Fruit fly (Drosophila melanogaster): ENCODE results near the gene CG6333.

Gene CG6333

DNA sequence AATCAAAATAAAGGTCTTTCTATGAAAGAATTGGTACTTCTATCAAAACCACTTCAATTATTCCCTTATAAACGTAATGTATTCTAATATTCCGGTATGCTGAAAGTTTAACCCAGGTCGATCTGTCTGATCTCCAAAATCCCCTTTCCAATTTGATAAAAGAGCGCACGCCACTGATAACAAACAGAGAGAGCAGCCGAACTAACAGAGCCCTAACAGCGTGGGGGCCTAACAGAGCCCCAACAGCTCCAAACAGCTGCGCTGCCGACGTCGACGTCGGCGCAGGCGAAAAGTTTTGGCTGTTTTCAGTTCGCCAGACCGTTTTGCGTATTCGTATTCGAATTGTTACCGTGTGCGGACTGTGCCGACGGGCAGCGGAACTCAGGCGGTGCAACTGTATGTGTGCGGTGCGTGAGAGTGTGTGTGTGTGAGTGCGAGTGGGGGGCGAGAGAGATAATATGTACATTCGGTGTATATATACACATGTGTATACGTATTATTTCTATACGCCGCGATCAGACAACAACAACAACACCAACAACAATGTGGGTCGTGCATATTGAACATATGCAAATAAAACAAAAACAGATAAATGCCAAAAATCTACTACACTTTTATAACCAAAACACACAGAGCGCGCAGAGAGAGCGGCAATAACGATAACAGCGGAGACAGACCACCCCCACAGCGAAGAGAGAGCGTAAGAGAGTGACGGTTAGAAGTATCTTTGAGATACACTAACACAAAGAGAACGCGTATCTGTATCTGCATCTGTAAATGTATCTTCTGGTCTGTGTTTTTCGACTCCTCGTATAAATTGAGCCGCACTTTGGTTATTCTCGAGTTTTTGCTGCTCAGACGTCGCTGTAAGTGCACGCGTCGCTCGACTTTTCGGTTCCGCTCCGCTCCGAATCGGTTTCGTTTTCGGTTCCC lies 1.0 kb upstream of the CG6333 start, which contains the start of gene Oatp74D (continued):
- TF ChIP-seq CG4282 (GFP tag; optimal IDR thresholded peaks at IDR 0.05), result peak; percentile 41
- TF ChIP-seq zfh2 (GFP tag; optimal IDR thresholded peaks at IDR 0.05), result peak; percentile 25
- peak; percentile 8 for TF ChIP-seq NfI (GFP tag; optimal IDR thresholded peaks at IDR 0.05)
- peak; percentile 61 for TF ChIP-seq Sox100B (GFP tag; optimal IDR thresholded peaks at IDR 0.05)
- peak; percentile 19 for TF ChIP-seq bigmax (GFP tag; optimal IDR thresholded peaks at IDR 0.05)
- TF ChIP-seq CG42726 (GFP tag; IDR thresholded peaks at IDR 0.05; ENCODE audit: partially characterized antibody), result peak; percentile 65; the same call in 1 of the 2 replicates
- TF ChIP-seq Ptx1 (GFP tag; IDR thresholded peaks at IDR 0.05), result no peak
- peak; percentile 64 for TF ChIP-seq nerfin-1 (tag; optimal IDR thresholded peaks at IDR 0.05)
- TF ChIP-seq CG12236 (GFP tag; optimal IDR thresholded peaks at IDR 0.05), result no peak
- TF ChIP-seq Sry-β (GFP tag; optimal IDR thresholded peaks at IDR 0.05), result peak; percentile 31
- peak; percentile 87 for TF ChIP-seq Kr (GFP tag; optimal IDR thresholded peaks at IDR 0.05)
- peak; percentile 26 for TF ChIP-seq grau (tag; optimal IDR thresholded peaks at IDR 0.05)
- TF ChIP-seq p53 (GFP tag; optimal IDR thresholded peaks at IDR 0.05), result no peak
- TF ChIP-seq Chrac-16 (GFP tag; optimal IDR thresholded peaks at IDR 0.05), result peak; percentile 40
- TF ChIP-seq CG18764 (GFP tag; optimal IDR thresholded peaks at IDR 0.05), result no peak
- TF ChIP-seq Mes4 (GFP tag; optimal IDR thresholded peaks at IDR 0.05), result peak; percentile 46
- no peak for TF ChIP-seq Lim3 (GFP tag; IDR thresholded peaks at IDR 0.05)
- peak; percentile 18 for TF ChIP-seq MTF-1 (GFP tag; optimal IDR thresholded peaks at IDR 0.05; ENCODE audit: borderline replicate concordance)
- no peak for TF ChIP-seq usp (GFP tag; optimal IDR thresholded peaks at IDR 0.05)
- peak; percentile 37; the same call in 1 of the 2 replicates for TF ChIP-seq E2f2 (GFP tag; IDR thresholded peaks at IDR 0.05)
- no peak for TF ChIP-seq CG7963 (GFP tag; IDR thresholded peaks at IDR 0.05; ENCODE audit: partially characterized antibody)
- peak; percentile 36 for TF ChIP-seq CG10462 (GFP tag; optimal IDR thresholded peaks at IDR 0.05)
- TF ChIP-seq CG6813 (GFP tag; optimal IDR thresholded peaks at IDR 0.05), result peak; percentile 9
- no peak for TF ChIP-seq pfk (GFP tag; optimal IDR thresholded peaks at IDR 0.05)
- peak; percentile 40 for TF ChIP-seq HmgD (GFP tag; optimal IDR thresholded peaks at IDR 0.05)
- TF ChIP-seq crol (GFP tag; IDR thresholded peaks at IDR 0.05), result peak; percentile 47; the same call in 1 of the 2 replicates
- peak; percentile 11 for TF ChIP-seq gem (tag; optimal IDR thresholded peaks at IDR 0.05)
- TF ChIP-seq pho (GFP tag; optimal IDR thresholded peaks at IDR 0.05), result peak; percentile 5
- peak; percentile 45 for TF ChIP-seq CG12659 (GFP tag; optimal IDR thresholded peaks at IDR 0.05)
- TF ChIP-seq az2 (GFP tag; optimal IDR thresholded peaks at IDR 0.05), result peak; percentile 32
- peak; percentile 63 for TF ChIP-seq caup (GFP tag; optimal IDR thresholded peaks at IDR 0.05; ENCODE audit: severe bottlenecking)
- TF ChIP-seq ewg (GFP tag; optimal IDR thresholded peaks at IDR 0.05), result peak; percentile 32
- TF ChIP-seq Meics (GFP tag; optimal IDR thresholded peaks at IDR 0.05), result peak; percentile 47
- peak; percentile 74 for TF ChIP-seq ftz-f1 (GFP tag; optimal IDR thresholded peaks at IDR 0.05)
- no peak for TF ChIP-seq peb (GFP tag; IDR thresholded peaks at IDR 0.05)
- TF ChIP-seq dpn (GFP tag; optimal IDR thresholded peaks at IDR 0.05), result peak in 1 of 2 experiments; percentile 60
- TF ChIP-seq wdn (GFP tag; IDR thresholded peaks at IDR 0.05), result no peak; the same call in 1 of the 2 replicates
- peak; percentile 87 for TF ChIP-seq sug (tag; optimal IDR thresholded peaks at IDR 0.05)
- no peak for TF ChIP-seq Dref (GFP tag; IDR thresholded peaks at IDR 0.05)
- peak; percentile 33 for TF ChIP-seq Blimp-1 (GFP tag; optimal IDR thresholded peaks at IDR 0.05)
- TF ChIP-seq CG6272 (GFP tag; IDR thresholded peaks at IDR 0.05), result no peak
- peak; percentile 43; the same call in 1 of the 2 replicates for TF ChIP-seq CG5953 (GFP tag; IDR thresholded peaks at IDR 0.05)
- peak; percentile 50 for TF ChIP-seq Xbp1 (GFP tag; optimal IDR thresholded peaks at IDR 0.05)
- TF ChIP-seq D (optimal IDR thresholded peaks at IDR 0.05), result no peak
- peak; percentile 63 for TF ChIP-seq D (GFP tag; optimal IDR thresholded peaks at IDR 0.05)
- peak; percentile 87 for TF ChIP-seq pros (GFP tag; optimal IDR thresholded peaks at IDR 0.05)
- peak; percentile 69 for TF ChIP-seq CG32532 (GFP tag; IDR thresholded peaks at IDR 0.05)
- TF ChIP-seq CG11695 (GFP tag; IDR thresholded peaks at IDR 0.05), result peak; percentile 5; the same call in 1 of the 3 replicates

Measured in whole organism, embryonic.